Worm (Caenorhabditis elegans) whole organism, L4 larva: ENCODE measurements around the gene ZK829.3.

Source experiments
- F26F4.8 ChIP-seq: fragments of 200-800 bp; sonication (Bioruptor generic); conservative IDR thresholded peaks from 2 replicates; pipeline ENCODE4 v1.3.6; 2022; ENCODE audit warnings: missing genetic modification characterization, missing compliant biosample characterization
- F37D6.2 ChIP-seq: sonication (generic microtip); optimal IDR thresholded peaks from 2 replicates; lab custom pipeline; 2016; ENCODE audit warnings: mild to moderate bottlenecking, missing genetic modification characterization, missing compliant biosample characterization
- R02D3.7 ChIP-seq: fragments of 150-350 bp; sonication (generic microtip); optimal IDR thresholded peaks from 3 replicates; lab custom pipeline; 2014; ENCODE audit warnings: missing biosample characterization, missing genetic modification characterization
- T20F7.1 ChIP-seq: fragments of 200-800 bp; sonication (Bioruptor generic); optimal IDR thresholded peaks from 2 replicates; lab custom pipeline; 2018; ENCODE audit warnings: mild to moderate bottlenecking, missing genetic modification characterization, missing compliant biosample characterization
- Y48G9A.11 ChIP-seq: fragments of 200-800 bp; sonication (Bioruptor generic); IDR thresholded peaks from 2 replicates; pipeline ENCODE4 v1.3.6; 2022; ENCODE audit warnings: missing genetic modification reagents, missing genetic modification characterization, missing compliant biosample characterization
- ZK546.5 ChIP-seq, 2 experiments: sonication (generic microtip); optimal IDR thresholded peaks; 2 replicates each; lab custom pipeline; 2017; ENCODE audit warnings: missing biosample characterization in 2 of 2, missing genetic modification characterization in 2 of 2
- aha-1 ChIP-seq: fragments of 150-350 bp; peaks from one replicate; lab custom pipeline; 2014; ENCODE audit warnings: missing biosample characterization, missing genetic modification characterization
- aly-2 ChIP-seq: sonication (generic microtip); optimal IDR thresholded peaks from 2 replicates; lab custom pipeline; 2018; ENCODE audit warnings: missing biosample characterization, missing genetic modification characterization
- ceh-20 ChIP-seq: fragments of 200-800 bp; sonication (Bioruptor generic); IDR thresholded peaks from 2 replicates; pipeline ENCODE4 v1.3.6; 2022; ENCODE audit warnings: missing genetic modification reagents, missing genetic modification characterization, missing compliant biosample characterization
- ceh-44 ChIP-seq: fragments of 200-800 bp; sonication (Bioruptor generic); IDR thresholded peaks from 2 replicates; pipeline ENCODE4 v1.3.6; 2022; ENCODE audit warnings: missing genetic modification reagents, missing genetic modification characterization, missing compliant biosample characterization
- ceh-62 ChIP-seq: sonication (generic microtip); optimal IDR thresholded peaks from 2 replicates; lab custom pipeline; 2017; ENCODE audit warnings: missing biosample characterization, missing genetic modification characterization
- ceh-82 ChIP-seq: sonication (generic microtip); optimal IDR thresholded peaks from 2 replicates; lab custom pipeline; 2017; ENCODE audit warnings: missing biosample characterization, missing genetic modification characterization
- daf-16 ChIP-seq, 3 experiments: sonication (generic microtip); optimal IDR thresholded peaks; 2 replicates each; lab custom pipeline; 2016 to 2017; ENCODE audit warnings: missing genetic modification characterization in 3 of 3, missing genetic modification reagents in 3 of 3, mild to moderate bottlenecking in 2 of 3, missing compliant biosample characterization in 2 of 3, missing biosample characterization in 1 of 3, moderate library complexity in 1 of 3
- daf-19 ChIP-seq: fragments of 200-800 bp; sonication (Bioruptor generic); conservative IDR thresholded peaks from 2 replicates; pipeline ENCODE4 v1.3.6; 2022; ENCODE audit warnings: missing genetic modification characterization, missing compliant biosample characterization
- daf-8 ChIP-seq: fragments of 200-800 bp; sonication (Bioruptor generic); IDR thresholded peaks from 2 replicates; pipeline ENCODE4 v1.3.6; 2022; ENCODE audit warnings: missing genetic modification characterization, missing compliant biosample characterization
- dmd-6 ChIP-seq: fragments of 200-800 bp; sonication (Bioruptor generic); IDR thresholded peaks from 2 replicates; pipeline ENCODE4 v1.3.6; 2022; ENCODE audit warnings: missing genetic modification reagents, missing genetic modification characterization, missing compliant biosample characterization
- dmd-8 ChIP-seq: fragments of 200-800 bp; sonication (Bioruptor generic); IDR thresholded peaks from 2 replicates; pipeline ENCODE4 v1.3.6; 2022; ENCODE audit warnings: missing genetic modification characterization, missing compliant biosample characterization
- dpl-1 ChIP-seq: fragments of 150-350 bp; optimal IDR thresholded peaks from 2 replicates; lab custom pipeline; 2014; ENCODE audit warnings: missing biosample characterization, missing genetic modification reagents, missing genetic modification characterization
- dve-1 ChIP-seq: sonication (generic microtip); optimal IDR thresholded peaks from 2 replicates; lab custom pipeline; 2017; ENCODE audit warnings: antibody characterized with exemption, mild to moderate bottlenecking, missing genetic modification characterization, missing compliant biosample characterization; ENCODE audit not compliant: insufficient read depth
- fkh-10 ChIP-seq: fragments of 150-350 bp; optimal IDR thresholded peaks from 2 replicates; lab custom pipeline; 2014; ENCODE audit warnings: missing biosample characterization, missing genetic modification reagents, missing genetic modification characterization
- fos-1 ChIP-seq: fragments of 150-350 bp; optimal IDR thresholded peaks from 2 replicates; lab custom pipeline; 2014; ENCODE audit warnings: missing biosample characterization, missing genetic modification characterization
- hif-1 ChIP-seq, 2 experiments: sonication (generic microtip); optimal IDR thresholded peaks; 2 replicates each; lab custom pipeline; 2016 to 2017; ENCODE audit warnings: missing compliant biosample characterization in 2 of 2, missing genetic modification characterization in 2 of 2, missing genetic modification reagents in 2 of 2, missing genotype in 2 of 2, mild to moderate bottlenecking in 1 of 2
- hlh-11 ChIP-seq: fragments of 200-800 bp; sonication (Bioruptor generic); optimal IDR thresholded peaks from 2 replicates; lab custom pipeline; 2018; ENCODE audit warnings: mild to moderate bottlenecking, missing genetic modification characterization, missing compliant biosample characterization
- lim-7 ChIP-seq: fragments of 200-800 bp; sonication (Bioruptor generic); IDR thresholded peaks from 2 replicates; pipeline ENCODE4 v1.3.6; 2022; ENCODE audit warnings: missing genetic modification characterization, missing compliant biosample characterization
- lin-1 ChIP-seq: fragments of 200-800 bp; sonication (Bioruptor generic); IDR thresholded peaks from 2 replicates; pipeline ENCODE4 v1.3.6; 2022; ENCODE audit warnings: missing genetic modification reagents, missing genetic modification characterization, missing compliant biosample characterization
- lin-13 ChIP-seq: fragments of 150-350 bp; optimal IDR thresholded peaks from 2 replicates; lab custom pipeline; 2014; ENCODE audit warnings: missing biosample characterization, missing genetic modification reagents, missing genetic modification characterization
- lin-38 ChIP-seq: fragments of 200-800 bp; sonication (Bioruptor generic); IDR thresholded peaks from 2 replicates; pipeline ENCODE4 v1.3.6; 2022; ENCODE audit warnings: missing genetic modification reagents, missing genetic modification characterization, missing compliant biosample characterization
- lir-3 ChIP-seq: sonication (generic microtip); optimal IDR thresholded peaks from 2 replicates; lab custom pipeline; 2016; ENCODE audit warnings: mild to moderate bottlenecking, missing genetic modification characterization, missing compliant biosample characterization
- mdl-1 ChIP-seq, 2 experiments: fragments of 150-350 bp in 1 of 2; sonication (generic microtip) in 1 of 2; optimal IDR thresholded peaks; 2 replicates each; lab custom pipeline; 2014 to 2017; ENCODE audit warnings: missing biosample characterization in 2 of 2, missing genetic modification characterization in 2 of 2
- mdt-29 ChIP-seq: fragments of 200-800 bp; sonication (Bioruptor generic); IDR thresholded peaks from 2 replicates; pipeline ENCODE4 v1.3.6; 2022; ENCODE audit warnings: missing genetic modification reagents, missing genetic modification characterization, missing compliant biosample characterization
- mep-1 ChIP-seq: fragments of 150-350 bp; sonication (generic microtip); optimal IDR thresholded peaks from 3 replicates; lab custom pipeline; 2014; ENCODE audit warnings: missing biosample characterization, missing genetic modification characterization
- mes-2 ChIP-seq: sonication (generic microtip); optimal IDR thresholded peaks from 2 replicates; lab custom pipeline; 2016; ENCODE audit warnings: missing genotype, mild to moderate bottlenecking, missing genetic modification characterization, missing compliant biosample characterization; ENCODE audit not compliant: poor library complexity, severe bottlenecking
- mxl-2 ChIP-seq: fragments of 200-800 bp; sonication (Bioruptor generic); conservative IDR thresholded peaks from 2 replicates; pipeline ENCODE4 v1.3.6; 2022; ENCODE audit warnings: missing genetic modification reagents, missing genetic modification characterization, missing compliant biosample characterization
- mxl-3 ChIP-seq: fragments of 200-800 bp; sonication (Bioruptor generic); optimal IDR thresholded peaks from 2 replicates; lab custom pipeline; 2018; ENCODE audit warnings: mild to moderate bottlenecking, missing genetic modification characterization, missing compliant biosample characterization
- nhr-10 ChIP-seq: fragments of 150-350 bp; optimal IDR thresholded peaks from 2 replicates; lab custom pipeline; 2014; ENCODE audit warnings: missing biosample characterization, missing genetic modification characterization
- nhr-102 ChIP-seq: sonication (generic microtip); optimal IDR thresholded peaks from 2 replicates; lab custom pipeline; 2016; ENCODE audit warnings: mild to moderate bottlenecking, missing genetic modification characterization, moderate library complexity, missing compliant biosample characterization
- nhr-11 ChIP-seq: fragments of 150-350 bp; optimal IDR thresholded peaks from 2 replicates; lab custom pipeline; 2014; ENCODE audit warnings: missing biosample characterization, missing genetic modification characterization
- nhr-111 ChIP-seq: fragments of 200-800 bp; sonication (Bioruptor generic); optimal IDR thresholded peaks from 2 replicates; lab custom pipeline; 2018; ENCODE audit warnings: mild to moderate bottlenecking, missing genetic modification characterization, missing compliant biosample characterization
- nhr-28 ChIP-seq: fragments of 150-350 bp; optimal IDR thresholded peaks from 2 replicates; lab custom pipeline; 2014; ENCODE audit warnings: missing biosample characterization, missing genetic modification characterization
- nhr-48 ChIP-seq: sonication (generic microtip); optimal IDR thresholded peaks from 2 replicates; lab custom pipeline; 2016; ENCODE audit warnings: mild to moderate bottlenecking, missing genetic modification characterization, missing compliant biosample characterization
- nhr-76 ChIP-seq: fragments of 150-350 bp; optimal IDR thresholded peaks from 2 replicates; lab custom pipeline; 2014; ENCODE audit warnings: missing biosample characterization, missing genetic modification characterization
- php-3 ChIP-seq: fragments of 200-800 bp; sonication (Bioruptor generic); IDR thresholded peaks from 2 replicates; pipeline ENCODE4 v1.3.6; 2022; ENCODE audit warnings: missing genetic modification reagents, missing genetic modification characterization, missing compliant biosample characterization
- pqm-1 ChIP-seq: sonication (generic microtip); optimal IDR thresholded peaks from 2 replicates; lab custom pipeline; 2017; ENCODE audit warnings: missing biosample characterization, missing genetic modification characterization
- rbr-2 ChIP-seq: sonication (generic microtip); optimal IDR thresholded peaks from 2 replicates; lab custom pipeline; 2016; ENCODE audit warnings: missing genotype, missing genetic modification characterization, missing compliant biosample characterization
- set-16 ChIP-seq: fragments of 200-800 bp; sonication (Bioruptor generic); IDR thresholded peaks from 2 replicates; pipeline ENCODE4 v1.3.6; 2022; ENCODE audit warnings: missing genetic modification reagents, missing genetic modification characterization, missing compliant biosample characterization
- skn-1 ChIP-seq: fragments of 150-350 bp; optimal IDR thresholded peaks from 2 replicates; lab custom pipeline; 2014; ENCODE audit warnings: missing biosample characterization, missing genetic modification characterization
- snpc-4 ChIP-seq: fragments of 150-350 bp; optimal IDR thresholded peaks from 2 replicates; lab custom pipeline; 2014; ENCODE audit warnings: missing biosample characterization, missing genetic modification characterization
- spr-3 ChIP-seq: fragments of 200-800 bp; sonication (Bioruptor generic); optimal IDR thresholded peaks from 2 replicates; lab custom pipeline; 2018; ENCODE audit warnings: mild to moderate bottlenecking, missing genetic modification characterization, missing compliant biosample characterization
- tag-97 ChIP-seq: fragments of 200-800 bp; sonication (Bioruptor generic); IDR thresholded peaks from 2 replicates; pipeline ENCODE4 v1.3.6; 2022; ENCODE audit warnings: missing genetic modification characterization, missing compliant biosample characterization
- unc-39 ChIP-seq: sonication (generic microtip); optimal IDR thresholded peaks from 2 replicates; lab custom pipeline; 2017; ENCODE audit warnings: missing biosample characterization, missing genetic modification characterization
- ztf-11 ChIP-seq: fragments of 150-350 bp; optimal IDR thresholded peaks from 2 replicates; lab custom pipeline; 2014; ENCODE audit warnings: missing biosample characterization, missing genetic modification characterization
- ztf-7 ChIP-seq: fragments of 150-350 bp; optimal IDR thresholded peaks from 2 replicates; lab custom pipeline; 2014; ENCODE audit warnings: missing biosample characterization, missing genetic modification characterization

Gene ZK829.3

ce11 chrIV:11915768-11916453 is 29.6 kb downstream of the ZK829.3 start, which contains the start of gene ZK822.9 (continued):
- TF ChIP-seq ztf-11 (no peak), lir-3 (tag; lab: Kevin White, UChicago) (no peak), mdl-1 (tag; optimal IDR thresholded peaks at IDR 0.05; lab: Kevin White, UChicago) (no peak), mep-1 (tag; lab: Kevin White, UChicago) (peak; percentile 49), lin-13 (GFP tag; lab: Kevin White, UChicago) (no peak), daf-8 (GFP tag; lab: Robert Waterston, UW) (no peak), hif-1 (tag; optimal IDR thresholded peaks at IDR 0.05; lab: Kevin White, UChicago) (peak in 1 of 2 experiments; percentile 17), nhr-28 (peak; percentile 82), nhr-48 (tag; lab: Kevin White, UChicago) (no peak), F26F4.8 (GFP tag; lab: Robert Waterston, UW) (no peak), Y48G9A.11 (GFP tag; lab: Robert Waterston, UW) (no peak), F37D6.2 (tag; lab: Kevin White, UChicago) (no peak), snpc-4 (tag; lab: Kevin White, UChicago) (no peak), mxl-3 (peak; percentile 24), tag-97 (GFP tag; lab: Robert Waterston, UW) (no peak), php-3 (no peak), lim-7 (GFP tag; lab: Robert Waterston, UW) (no peak), nhr-10 (no peak), fkh-10 (GFP tag; lab: Kevin White, UChicago) (no peak), dmd-8 (GFP tag; lab: Robert Waterston, UW) (no peak), lin-38 (GFP tag; lab: Robert Waterston, UW) (no peak), dve-1 (tag; lab: Kevin White, UChicago) (peak; percentile 24), unc-39 (tag; lab: Kevin White, UChicago) (no peak), mes-2 (tag; lab: Kevin White, UChicago) (peak; percentile 30), mdt-29 (GFP tag; lab: Robert Waterston, UW) (peak; percentile 88), dpl-1 (GFP tag; lab: Kevin White, UChicago) (no peak), aha-1 (peak; percentile 65), set-16 (GFP tag; lab: Robert Waterston, UW) (peak; percentile 47; the same call in 1 of the 2 replicates), fos-1 (tag; lab: Kevin White, UChicago) (no peak), ceh-82 (tag; lab: Kevin White, UChicago) (no peak), ceh-20 (GFP tag; lab: Robert Waterston, UW) (no peak), ztf-7 (no peak), ceh-44 (GFP tag; lab: Robert Waterston, UW) (no peak), daf-16 (GFP tag; optimal IDR thresholded peaks at IDR 0.05; lab: Kevin White, UChicago) (no peak), daf-16 (tag; optimal IDR thresholded peaks at IDR 0.05; lab: Kevin White, UChicago) (peak; percentile 70), mxl-2 (GFP tag; lab: Robert Waterston, UW) (no peak), nhr-111 (GFP tag; lab: Kevin White, UChicago) (no peak), ZK546.5 (tag; optimal IDR thresholded peaks at IDR 0.05; lab: Kevin White, UChicago) (no peak), spr-3 (no peak), nhr-76 (tag; lab: Kevin White, UChicago) (no peak), nhr-102 (tag; lab: Kevin White, UChicago) (no peak), hlh-11 (peak; percentile 78), T20F7.1 (no peak), rbr-2 (tag; lab: Kevin White, UChicago) (no peak), ceh-62 (tag; lab: Kevin White, UChicago) (no peak), skn-1 (tag; lab: Kevin White, UChicago) (no peak), aly-2 (tag; lab: Kevin White, UChicago) (no peak), nhr-11 (tag; lab: Kevin White, UChicago) (no peak), R02D3.7 (no peak), dmd-6 (GFP tag; lab: Robert Waterston, UW) (peak; percentile 26), lin-1 (GFP tag; lab: Robert Waterston, UW) (no peak), pqm-1 (tag; lab: Kevin White, UChicago) (no peak), daf-19 (no peak)
